Worm (Caenorhabditis elegans): ENCODE data around the gene col-131.

DNA sequence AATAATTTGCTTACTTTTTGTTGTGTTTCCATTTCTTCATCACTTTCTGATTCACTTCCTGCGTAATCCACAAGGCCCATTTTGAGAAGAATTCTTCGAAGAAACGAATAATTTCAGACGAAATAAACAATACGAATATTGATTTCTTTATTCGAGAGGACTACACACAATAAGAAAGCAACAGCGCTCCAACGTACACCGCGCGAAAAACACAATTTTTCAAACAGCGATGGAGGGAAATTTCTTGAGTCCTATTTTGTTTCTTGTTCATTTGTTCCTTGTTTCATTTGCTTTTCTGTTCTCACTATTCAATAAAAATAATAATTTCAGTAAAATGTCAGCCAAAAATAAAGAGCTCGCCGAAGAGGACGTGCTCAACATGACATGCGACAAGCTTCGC, 26.6 kb upstream of the col-131 start, which contains the start of the genes prcc-1 and C39E9.12:
- TF ChIP-seq him-1 (tag; optimal IDR thresholded peaks at IDR 0.05) (peak; percentile 1), Y67H2A.10 (GFP tag; conservative IDR thresholded peaks at IDR 0.05) (no peak), B0019.2 (GFP tag; conservative IDR thresholded peaks at IDR 0.05) (peak; percentile 69), efl-1 (GFP tag; optimal IDR thresholded peaks at IDR 0.05) (peak; percentile 98), madf-3 (GFP tag; IDR thresholded peaks at IDR 0.05) (peak; percentile 72)
